Fruit fly (Drosophila melanogaster): Measurements from ENCODE around the gene CG3708.

CG3708 gene

DNA sequence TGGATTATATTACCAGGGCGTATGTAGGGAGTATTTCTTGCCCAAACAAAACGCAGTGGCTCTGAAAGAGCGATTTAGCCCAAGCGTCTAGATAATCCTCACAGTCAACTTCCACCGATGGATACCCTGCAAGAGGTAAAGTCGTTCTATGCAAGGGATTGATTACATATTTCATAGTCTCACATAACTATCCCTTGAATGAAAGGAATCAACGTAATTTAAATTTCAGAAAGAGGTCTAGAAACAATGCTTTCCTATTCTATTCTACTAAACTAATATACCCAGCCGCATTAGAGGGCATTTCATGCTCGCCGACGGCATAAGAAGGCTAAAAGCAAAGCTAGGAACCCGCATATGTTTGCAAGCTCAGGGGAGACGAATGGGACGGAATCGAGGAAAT lies 36.9 kb upstream of the CG3708 start (continued):
- TF ChIP-seq CG18599 (GFP tag; optimal IDR thresholded peaks at IDR 0.05) (peak; percentile 84), CG6689 (GFP tag; IDR thresholded peaks at IDR 0.05) (0 out of 2 replicates have a peak, but pooled peaks have one; percentile 27), CG17361 (GFP tag; IDR thresholded peaks at IDR 0.05) (0 out of 3 replicates have a peak, but pooled peaks have one; percentile 25), Eip74EF (GFP tag; optimal IDR thresholded peaks at IDR 0.05) (no peak), twi (tag; optimal IDR thresholded peaks at IDR 0.05) (no peak), salm (tag; optimal IDR thresholded peaks at IDR 0.05) (no peak), CG4617 (GFP tag; optimal IDR thresholded peaks at IDR 0.05; ENCODE audit: borderline replicate concordance) (no peak), CG13296 (GFP tag; optimal IDR thresholded peaks at IDR 0.05) (peak; percentile 45), grau (tag; optimal IDR thresholded peaks at IDR 0.05) (peak; percentile 56), D19A (tag; optimal IDR thresholded peaks at IDR 0.05) (peak; percentile 37), CG2116 (GFP tag; optimal IDR thresholded peaks at IDR 0.05) (no peak), Tbp (GFP tag; optimal IDR thresholded peaks at IDR 0.05) (no peak), CG12744 (GFP tag; optimal IDR thresholded peaks at IDR 0.05) (no peak), CG13424 (tag; optimal IDR thresholded peaks at IDR 0.05) (peak; percentile 57), CG17385 (GFP tag; optimal IDR thresholded peaks at IDR 0.05) (peak; percentile 19)

DNA sequence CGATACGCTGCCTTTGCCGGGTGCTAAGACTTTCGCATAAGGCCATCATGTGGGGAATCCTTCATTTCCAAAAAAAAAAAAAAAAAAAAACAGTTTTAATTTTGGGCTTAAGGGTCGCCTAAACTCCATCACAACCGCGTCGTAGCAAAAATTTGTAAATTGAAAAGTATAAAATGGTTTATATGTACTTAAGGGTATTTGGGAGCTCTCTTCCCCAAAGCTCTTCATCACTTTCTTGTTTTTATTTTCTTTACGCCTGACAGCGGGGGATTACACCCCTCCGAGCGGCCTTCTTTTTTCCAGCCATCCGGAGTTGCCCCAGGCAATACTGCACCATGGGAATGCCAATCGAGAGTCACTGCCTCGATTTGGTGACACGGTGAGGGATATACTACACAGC lies 34.1 kb upstream of the CG3708 start:
- no peak for TF ChIP-seq fd3F (GFP tag; optimal IDR thresholded peaks at IDR 0.05)
- no peak for TF ChIP-seq sim (GFP tag; IDR thresholded peaks at IDR 0.05)
- TF ChIP-seq Sox102F (GFP tag; optimal IDR thresholded peaks at IDR 0.05): peak; percentile 6
- no peak for TF ChIP-seq Ptx1 (GFP tag; IDR thresholded peaks at IDR 0.05)
- TF ChIP-seq Myb (GFP tag; optimal IDR thresholded peaks at IDR 0.05): no peak
- no peak for TF ChIP-seq CG10979 (tag; optimal IDR thresholded peaks at IDR 0.05)
- no peak for TF ChIP-seq CG16813 (GFP tag; IDR thresholded peaks at IDR 0.05; ENCODE audit: partially characterized antibody)
- no peak for TF ChIP-seq Rx (GFP tag; IDR thresholded peaks at IDR 0.05)
- TF ChIP-seq CG5245 (GFP tag; optimal IDR thresholded peaks at IDR 0.05): no peak
- no peak for TF ChIP-seq fd64A (GFP tag; optimal IDR thresholded peaks at IDR 0.05)
- peak; percentile 72 for TF ChIP-seq sens (GFP tag)
- TF ChIP-seq CG11398 (GFP tag; optimal IDR thresholded peaks at IDR 0.05): no peak
- no peak for TF ChIP-seq CHES-1-like (GFP tag; optimal IDR thresholded peaks at IDR 0.05)
- no peak for TF ChIP-seq CG15601 (tag; optimal IDR thresholded peaks at IDR 0.05)
- no peak for TF ChIP-seq H2.0 (GFP tag; IDR thresholded peaks at IDR 0.05)
- TF ChIP-seq h (optimal IDR thresholded peaks at IDR 0.05): no peak
- TF ChIP-seq bigmax (GFP tag; optimal IDR thresholded peaks at IDR 0.05): no peak
- no peak for TF ChIP-seq Dref (GFP tag; IDR thresholded peaks at IDR 0.05)
- TF ChIP-seq Stat92E (GFP tag; optimal IDR thresholded peaks at IDR 0.05): no peak
- TF ChIP-seq B-H1 (GFP tag; IDR thresholded peaks at IDR 0.05): no peak
- no peak for TF ChIP-seq CG6683 (GFP tag; optimal IDR thresholded peaks at IDR 0.05)
- no peak for TF ChIP-seq btn (GFP tag; optimal IDR thresholded peaks at IDR 0.05)
- no peak for TF ChIP-seq wor (GFP tag; IDR thresholded peaks at IDR 0.05)
- no peak; the same call in 1 of the 2 replicates for TF ChIP-seq CG10366 (GFP tag; IDR thresholded peaks at IDR 0.05)
- TF ChIP-seq chinmo (GFP tag; IDR thresholded peaks at IDR 0.05; ENCODE audit: partially characterized antibody): no peak
- no peak for TF ChIP-seq CG2129 (GFP tag; IDR thresholded peaks at IDR 0.05; ENCODE audit: partially characterized antibody)
- no peak for TF ChIP-seq CG34376 (GFP tag; optimal IDR thresholded peaks at IDR 0.05)
- TF ChIP-seq row (GFP tag; IDR thresholded peaks at IDR 0.05): peak; percentile 50; the same call in 2 of the 3 replicates
- TF ChIP-seq cas (GFP tag; IDR thresholded peaks at IDR 0.05): no peak
- peak; percentile 70 for TF ChIP-seq Med (GFP tag)
- peak; percentile 32; the same call in 1 of the 3 replicates for TF ChIP-seq dysf (GFP tag; IDR thresholded peaks at IDR 0.05)
- TF ChIP-seq CG11695 (GFP tag; IDR thresholded peaks at IDR 0.05): no peak
- no peak for TF ChIP-seq rib (GFP tag; IDR thresholded peaks at IDR 0.05)
- TF ChIP-seq tap (tag; optimal IDR thresholded peaks at IDR 0.05): no peak
- no peak for TF ChIP-seq Deaf1 (tag; optimal IDR thresholded peaks at IDR 0.05)
- no peak for TF ChIP-seq Doc3 (GFP tag; IDR thresholded peaks at IDR 0.05; ENCODE audit: partially characterized antibody)
